Fruit fly (Drosophila melanogaster): Measurements from ENCODE around the gene nyo.

Gene nyo

DNA sequence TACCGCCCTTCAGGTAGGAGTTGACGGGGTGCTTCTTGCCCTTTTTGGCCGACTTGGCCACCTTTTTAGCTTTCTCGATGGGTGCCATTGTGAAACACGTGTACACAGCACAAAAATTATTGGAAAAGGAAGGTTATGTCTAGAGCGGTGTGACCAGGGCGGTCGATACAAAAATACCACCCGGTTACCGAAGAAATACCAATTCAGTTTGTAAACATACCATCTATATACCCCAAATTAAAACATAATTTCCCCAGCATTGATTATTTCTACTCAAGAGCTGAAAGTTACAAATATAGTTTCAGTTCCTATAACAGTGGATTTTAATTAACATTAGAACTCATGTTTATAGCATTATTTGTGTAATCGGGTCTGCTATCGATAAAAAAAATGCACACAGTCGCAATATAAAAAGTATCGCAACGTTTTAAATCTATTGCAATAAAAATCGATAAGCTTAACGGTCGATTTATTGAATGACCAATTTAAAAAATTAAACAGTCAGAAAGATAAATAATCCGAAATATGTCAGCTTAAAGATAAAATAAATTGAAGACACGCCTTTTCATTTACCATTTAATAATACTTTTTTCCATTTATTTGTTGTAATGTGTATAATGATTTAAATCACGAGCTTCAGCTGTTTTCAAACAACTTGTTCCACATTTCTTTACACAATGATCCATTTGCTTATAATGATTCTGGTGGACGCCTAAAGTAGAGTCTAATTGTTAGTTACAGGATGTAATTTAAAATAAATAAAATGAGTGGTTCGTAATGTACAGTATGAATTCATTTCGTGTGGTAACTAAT lies 53.4 kb downstream of the nyo start, which contains the start of gene RpL6 (continued):
- TF ChIP-seq hbn (GFP tag; IDR thresholded peaks at IDR 0.05; ENCODE audit: partially characterized antibody) (peak; percentile 75), amos (GFP tag; IDR thresholded peaks at IDR 0.05; ENCODE audit: partially characterized antibody) (peak; percentile 73; the same call in 1 of the 2 replicates), insv (GFP tag; optimal IDR thresholded peaks at IDR 0.05) (peak in 1 of 2 experiments; percentile 25), stwl (tag; optimal IDR thresholded peaks at IDR 0.05) (peak; percentile 86), dm (GFP tag; optimal IDR thresholded peaks at IDR 0.05) (peak; percentile 99), mam (GFP tag; optimal IDR thresholded peaks at IDR 0.05) (no peak), Kr (GFP tag; optimal IDR thresholded peaks at IDR 0.05) (no peak), Hmr (GFP tag; optimal IDR thresholded peaks at IDR 0.05) (peak; percentile 57), Dp (GFP tag; optimal IDR thresholded peaks at IDR 0.05) (peak; percentile 62), org-1 (GFP tag; optimal IDR thresholded peaks at IDR 0.05) (no peak), so (GFP tag; IDR thresholded peaks at IDR 0.05) (0 out of 3 replicates have a peak, but pooled peaks have one; percentile 11), CG42726 (GFP tag; IDR thresholded peaks at IDR 0.05; ENCODE audit: partially characterized antibody) (peak; percentile 36; the same call in 1 of the 2 replicates), Sry-β (GFP tag; optimal IDR thresholded peaks at IDR 0.05) (no peak), CG13287 (GFP tag; IDR thresholded peaks at IDR 0.05; ENCODE audit: partially characterized antibody) (peak; percentile 88), nerfin-2 (GFP tag; IDR thresholded peaks at IDR 0.05; ENCODE audit: partially characterized antibody) (peak; percentile 81), Dll (GFP tag; IDR thresholded peaks at IDR 0.05; ENCODE audit: partially characterized antibody) (peak; percentile 87), zen2 (GFP tag; IDR thresholded peaks at IDR 0.05; ENCODE audit: partially characterized antibody) (peak; percentile 37; the same call in 1 of the 3 replicates), CG11696 (GFP tag; IDR thresholded peaks at IDR 0.05) (no peak), CG3281 (GFP tag; optimal IDR thresholded peaks at IDR 0.05) (peak; percentile 27), Rfx (GFP tag; IDR thresholded peaks at IDR 0.05) (0 out of 2 replicates have a peak, but pooled peaks have one; percentile 34), her (GFP tag; optimal IDR thresholded peaks at IDR 0.05) (peak; percentile 10), twi (tag; optimal IDR thresholded peaks at IDR 0.05) (peak; percentile 9), trem (tag; optimal IDR thresholded peaks at IDR 0.05) (peak; percentile 87), CG18262 (tag; optimal IDR thresholded peaks at IDR 0.05) (peak; percentile 9), zen (tag; optimal IDR thresholded peaks at IDR 0.05) (peak; percentile 3), CG6765 (GFP tag; optimal IDR thresholded peaks at IDR 0.05) (peak; percentile 61), CG10267 (tag; optimal IDR thresholded peaks at IDR 0.05) (peak; percentile 77), Hmx (GFP tag; optimal IDR thresholded peaks at IDR 0.05) (no peak), E2f2 (GFP tag; IDR thresholded peaks at IDR 0.05) (peak; percentile 56; the same call in 1 of the 2 replicates), CG13296 (GFP tag; optimal IDR thresholded peaks at IDR 0.05) (peak; percentile 24), CG10543 (GFP tag; optimal IDR thresholded peaks at IDR 0.05) (no peak), CG17361 (GFP tag; IDR thresholded peaks at IDR 0.05) (peak; percentile 52; the same call in 2 of the 3 replicates), dimm (GFP tag; IDR thresholded peaks at IDR 0.05) (no peak), CoRest (tag; optimal IDR thresholded peaks at IDR 0.05) (peak; percentile 36), CG14441 (GFP tag; IDR thresholded peaks at IDR 0.05) (peak; percentile 34; the same call in 1 of the 2 replicates), Nf-YC (tag; optimal IDR thresholded peaks at IDR 0.05) (peak; percentile 33), CG14667 (GFP tag; IDR thresholded peaks at IDR 0.05) (no peak), Hsf (GFP tag; optimal IDR thresholded peaks at IDR 0.05) (peak; percentile 30), wek (GFP tag; optimal IDR thresholded peaks at IDR 0.05) (peak; percentile 41), chm (GFP tag; IDR thresholded peaks at IDR 0.05) (0 out of 2 replicates have a peak, but pooled peaks have one; percentile 29), Doc3 (GFP tag; IDR thresholded peaks at IDR 0.05; ENCODE audit: partially characterized antibody) (peak; percentile 72), Usf (GFP tag; optimal IDR thresholded peaks at IDR 0.05) (no peak), pzg (GFP tag; optimal IDR thresholded peaks at IDR 0.05) (peak; percentile 92), CG17829 (tag; optimal IDR thresholded peaks at IDR 0.05) (peak; percentile 60), CG9876 (GFP tag; optimal IDR thresholded peaks at IDR 0.05) (no peak), CG2712 (tag; optimal IDR thresholded peaks at IDR 0.05) (peak; percentile 53), sens-2 (GFP tag; IDR thresholded peaks at IDR 0.05) (no peak)

All from whole organism, embryonic.